Worm (Caenorhabditis elegans) whole organism, young adult: Measurements from ENCODE around the gene nhr-36.
A peak's percentile ranks its signal among the peaks of the same experiment; 100 is the strongest.

Experiments
- T26A5.8 ChIP-seq: sonication (generic microtip); optimal IDR thresholded peaks from 2 replicates; lab custom pipeline; 2016; ENCODE audit warnings: missing genetic modification characterization, missing compliant biosample characterization
- egrh-3 ChIP-seq: fragments of 200-800 bp; sonication (Bioruptor generic); IDR thresholded peaks from 2 replicates; pipeline ENCODE4 v1.3.6; 2022; ENCODE audit warnings: missing genetic modification reagents, missing genetic modification characterization, missing compliant biosample characterization

DNA sequence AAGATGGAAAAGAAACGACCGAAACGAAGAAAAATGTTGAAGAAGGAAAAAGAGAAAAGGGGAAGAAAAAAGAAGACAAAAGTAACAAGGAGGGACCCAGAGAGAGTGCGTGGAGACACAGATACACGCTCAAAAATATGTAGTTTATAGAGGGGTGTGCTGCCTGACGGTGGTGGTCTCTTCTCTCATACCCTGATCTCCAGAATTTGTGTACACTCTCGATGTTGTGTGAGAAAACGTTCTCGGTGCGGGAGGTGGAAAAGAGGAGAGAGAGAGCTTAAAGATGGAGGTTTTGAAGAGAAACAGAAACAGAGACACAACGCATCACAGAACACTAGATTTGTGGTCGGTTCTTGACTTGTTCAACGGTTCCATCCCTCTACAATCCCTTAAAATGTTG, 12.2 kb upstream of the nhr-36 start:
- TF ChIP-seq egrh-3 (0 out of 2 replicates have a peak, but pooled peaks have one; percentile 22), T26A5.8 (tag; lab: Kevin White, UChicago) (no peak)
